Fruit fly (Drosophila melanogaster) whole organism, embryonic: ENCODE results near the gene CG33282.

Experiments
- B-H1 ChIP-seq: fragments of 200-800 bp; sonication (Bioruptor generic); IDR thresholded peaks from 3 replicates; pipeline ENCODE4 v1.3.6; 2022; ENCODE audit warnings: missing biosample characterization, missing genetic modification characterization
- CG10147 ChIP-seq: fragments of 200-800 bp; sonication (Bioruptor generic); optimal IDR thresholded peaks from 2 replicates; lab custom pipeline; 2019; ENCODE audit warnings: missing biosample characterization, mild to moderate bottlenecking, missing genetic modification characterization, moderate library complexity
- CG10209 ChIP-seq: fragments of 200-800 bp; sonication (Bioruptor generic); optimal IDR thresholded peaks from 3 replicates; lab custom pipeline; 2017; ENCODE audit warnings: missing biosample characterization, mild to moderate bottlenecking, missing genetic modification characterization, missing genetic modification reagents
- CG10654 ChIP-seq: fragments of 200-800 bp; sonication (Bioruptor generic); optimal IDR thresholded peaks from 2 replicates; lab custom pipeline; 2016; ENCODE audit warnings: missing biosample characterization, missing genetic modification characterization
- CG11504 ChIP-seq: fragments of 200-800 bp; sonication (Bioruptor generic); optimal IDR thresholded peaks from 3 replicates; lab custom pipeline; 2019; ENCODE audit warnings: missing biosample characterization, mild to moderate bottlenecking, missing genetic modification characterization, moderate library complexity
- CG12744 ChIP-seq: fragments of 200-800 bp; sonication (Bioruptor generic); optimal IDR thresholded peaks from 2 replicates; lab custom pipeline; 2016; ENCODE audit warnings: missing biosample characterization, missing genetic modification characterization
- CG13287 ChIP-seq: fragments of 200-800 bp; sonication (Bioruptor generic); IDR thresholded peaks from 2 replicates; pipeline ENCODE4 v1.3.6; 2022; ENCODE audit warnings: missing biosample characterization, missing genetic modification characterization; ENCODE audit not compliant: partially characterized antibody
- CG14014 ChIP-seq: fragments of 200-800 bp; sonication (Bioruptor generic); IDR thresholded peaks from 2 replicates; pipeline ENCODE4 v1.3.6; 2022; ENCODE audit warnings: missing biosample characterization, missing genetic modification characterization
- CG15011 ChIP-seq: fragments of 200-800 bp; sonication (Bioruptor generic); optimal IDR thresholded peaks from 3 replicates; lab custom pipeline; 2018; ENCODE audit warnings: missing biosample characterization, mild to moderate bottlenecking, missing genetic modification characterization
- CG1647 ChIP-seq: fragments of 200-800 bp; sonication (Bioruptor generic); optimal IDR thresholded peaks from 3 replicates; lab custom pipeline; 2016; ENCODE audit warnings: missing biosample characterization, missing genetic modification characterization
- CG17385 ChIP-seq: fragments of 200-800 bp; sonication (Bioruptor generic); optimal IDR thresholded peaks from 3 replicates; lab custom pipeline; 2018; ENCODE audit warnings: missing biosample characterization, mild to moderate bottlenecking, missing genetic modification characterization
- CG2889 ChIP-seq: fragments of 200-800 bp; sonication (Bioruptor generic); IDR thresholded peaks from 3 replicates; pipeline ENCODE4 v1.3.6; 2022; ENCODE audit warnings: missing biosample characterization, missing genetic modification characterization
- CG31365 ChIP-seq: fragments of 200-800 bp; sonication (Bioruptor generic); optimal IDR thresholded peaks from 2 replicates; lab custom pipeline; 2018; ENCODE audit warnings: missing biosample characterization, mild to moderate bottlenecking, missing genetic modification characterization
- CG33557 ChIP-seq: fragments of 200-800 bp; sonication (Bioruptor generic); optimal IDR thresholded peaks from 2 replicates; lab custom pipeline; 2019; ENCODE audit warnings: missing biosample characterization, mild to moderate bottlenecking, missing genetic modification characterization, moderate library complexity
- CG3838 ChIP-seq: fragments of 200-800 bp; sonication (Bioruptor generic); optimal IDR thresholded peaks from 3 replicates; lab custom pipeline; 2016; ENCODE audit warnings: missing biosample characterization, missing genetic modification characterization
- CG6175 ChIP-seq: fragments of 200-800 bp; sonication (Bioruptor generic); IDR thresholded peaks from 3 replicates; pipeline ENCODE4 v1.3.6; 2022; ENCODE audit warnings: missing biosample characterization, missing genetic modification characterization
- CG6854 ChIP-seq: fragments of 200-800 bp; sonication (Bioruptor generic); optimal IDR thresholded peaks from 3 replicates; lab custom pipeline; 2017; ENCODE audit warnings: missing biosample characterization, mild to moderate bottlenecking, missing genetic modification characterization
- CG7357 ChIP-seq: fragments of 200-800 bp; sonication (Bioruptor generic); IDR thresholded peaks from 3 replicates; pipeline ENCODE4 v1.3.6; 2022; ENCODE audit warnings: missing biosample characterization, missing genetic modification characterization
- CG7372 ChIP-seq: fragments of 200-800 bp; sonication (Bioruptor generic); IDR thresholded peaks from 2 replicates; pipeline ENCODE4 v1.3.6; 2022; ENCODE audit warnings: missing biosample characterization, missing genetic modification characterization
- CG7928 ChIP-seq: fragments of 200-800 bp; sonication (Bioruptor generic); optimal IDR thresholded peaks from 2 replicates; lab custom pipeline; 2017; ENCODE audit warnings: missing biosample characterization, mild to moderate bottlenecking, missing genetic modification characterization
- CG8290 ChIP-seq, 3 experiments: fragments of 200-800 bp; sonication (Bioruptor generic); optimal IDR thresholded peaks; 2 replicates each; lab custom pipeline; 2016 to 2019; ENCODE audit warnings: missing biosample characterization in 3 of 3, missing genetic modification characterization in 3 of 3, mild to moderate bottlenecking in 2 of 3, moderate library complexity in 1 of 3
- CG8478 ChIP-seq: fragments of >200 bp; optimal IDR thresholded peaks from 2 replicates; lab custom pipeline; 2018
- CG9876 ChIP-seq: fragments of 200-800 bp; sonication (Bioruptor generic); optimal IDR thresholded peaks from 2 replicates; lab custom pipeline; 2016; ENCODE audit warnings: missing biosample characterization, missing genetic modification characterization
- Chrac-16 ChIP-seq: fragments of 200-800 bp; sonication (Bioruptor generic); optimal IDR thresholded peaks from 3 replicates; lab custom pipeline; 2016; ENCODE audit warnings: missing biosample characterization, missing genetic modification characterization
- CkIIα-i1 ChIP-seq: fragments of 200-800 bp; sonication (Bioruptor generic); IDR thresholded peaks from 2 replicates; pipeline ENCODE4 v1.3.6; 2022; ENCODE audit warnings: missing biosample characterization, missing genetic modification characterization
- Dfd ChIP-seq, 2 experiments: fragments of >200 bp; optimal IDR thresholded peaks; 2 replicates each; lab custom pipeline; 2017; ENCODE audit warnings: missing biosample characterization in 2 of 2, missing genetic modification characterization in 2 of 2
- Ets97D ChIP-seq: fragments of 200-800 bp; sonication (Bioruptor generic); optimal IDR thresholded peaks from 3 replicates; lab custom pipeline; 2016; ENCODE audit warnings: missing biosample characterization, missing genetic modification characterization
- HLH3B ChIP-seq: fragments of 200-800 bp; sonication (Bioruptor generic); IDR thresholded peaks from 2 replicates; pipeline ENCODE4 v1.3.6; 2022; ENCODE audit warnings: missing biosample characterization, missing genetic modification characterization
- HLH54F ChIP-seq: fragments of 200-800 bp; sonication (Bioruptor generic); optimal IDR thresholded peaks from 3 replicates; lab custom pipeline; 2016; ENCODE audit warnings: missing biosample characterization, missing genetic modification characterization
- NfI ChIP-seq: fragments of 200-800 bp; sonication (Bioruptor generic); optimal IDR thresholded peaks from 3 replicates; lab custom pipeline; 2018; ENCODE audit warnings: missing biosample characterization, mild to moderate bottlenecking, missing genetic modification characterization, moderate library complexity
- Pdp1 ChIP-seq, 2 experiments: fragments of 200-800 bp; sonication (Bioruptor generic); optimal IDR thresholded peaks; 3 replicates each; lab custom pipeline; 2016; ENCODE audit warnings: missing biosample characterization in 2 of 2, missing genetic modification characterization in 2 of 2, mild to moderate bottlenecking in 1 of 2, moderate library complexity in 1 of 2
- ara ChIP-seq: fragments of 200-800 bp; sonication (Bioruptor generic); IDR thresholded peaks from 2 replicates; pipeline ENCODE4 v1.3.6; 2022; ENCODE audit warnings: missing biosample characterization, missing genetic modification characterization
- cad ChIP-seq: fragments of >200 bp; optimal IDR thresholded peaks from 2 replicates; lab custom pipeline; 2017; ENCODE audit warnings: missing biosample characterization, missing genetic modification characterization
- caup ChIP-seq: fragments of 200-800 bp; sonication (Bioruptor generic); optimal IDR thresholded peaks from 3 replicates; lab custom pipeline; 2017; ENCODE audit warnings: missing biosample characterization, mild to moderate bottlenecking, missing genetic modification characterization, moderate library complexity; ENCODE audit not compliant: severe bottlenecking
- croc ChIP-seq: fragments of 200-800 bp; sonication (Bioruptor generic); conservative IDR thresholded peaks from 3 replicates; pipeline ENCODE4 v1.3.6; 2022; ENCODE audit warnings: missing biosample characterization, missing genetic modification characterization
- ems ChIP-seq: fragments of 200-800 bp; sonication (Bioruptor generic); optimal IDR thresholded peaks from 3 replicates; lab custom pipeline; 2016; ENCODE audit warnings: missing biosample characterization, missing genetic modification characterization
- gfzf ChIP-seq: fragments of 200-800 bp; sonication (Bioruptor generic); optimal IDR thresholded peaks from 2 replicates; lab custom pipeline; 2016; ENCODE audit warnings: missing biosample characterization, mild to moderate bottlenecking, missing genetic modification characterization, moderate library complexity
- gsb-n ChIP-seq: fragments of 200-800 bp; sonication (Bioruptor generic); optimal IDR thresholded peaks from 3 replicates; lab custom pipeline; 2018; ENCODE audit warnings: missing biosample characterization, mild to moderate bottlenecking, missing genetic modification characterization
- kah ChIP-seq: fragments of 200-800 bp; sonication (Bioruptor generic); optimal IDR thresholded peaks from 2 replicates; lab custom pipeline; 2018; ENCODE audit warnings: missing biosample characterization, mild to moderate bottlenecking, missing genetic modification characterization
- kni ChIP-seq: fragments of 200-800 bp; sonication (Bioruptor generic); optimal IDR thresholded peaks from 3 replicates; lab custom pipeline; 2017; ENCODE audit warnings: mild to moderate bottlenecking, missing biosample characterization, missing genetic modification reagents, missing genetic modification characterization
- odd ChIP-seq: fragments of 200-800 bp; sonication (Bioruptor generic); optimal IDR thresholded peaks from 2 replicates; lab custom pipeline; 2017; ENCODE audit warnings: missing biosample characterization, mild to moderate bottlenecking, missing genetic modification characterization
- pb ChIP-seq: fragments of 200-800 bp; sonication (Bioruptor generic); optimal IDR thresholded peaks from 3 replicates; lab custom pipeline; 2016; ENCODE audit warnings: missing biosample characterization, missing genetic modification characterization
- prd ChIP-seq, 3 experiments: fragments of >200 bp in 2 of 3; fragments of 200-800 bp in 1 of 3; sonication (Bioruptor generic) in 1 of 3; optimal IDR thresholded peaks in 2 of 3; IDR thresholded peaks in 1 of 3; 2 replicates in 2 of 3; 3 replicates in 1 of 3; pipeline versions ENCODE4 v1.3.6 to Lab custom; 2017 to 2022; ENCODE audit warnings: missing biosample characterization in 1 of 3, missing genetic modification characterization in 1 of 3
- ro ChIP-seq: fragments of 200-800 bp; sonication (Bioruptor generic); IDR thresholded peaks from 2 replicates; pipeline ENCODE4 v1.3.6; 2022; ENCODE audit warnings: missing biosample characterization, missing genetic modification characterization
- row ChIP-seq: fragments of 200-800 bp; sonication (Bioruptor generic); IDR thresholded peaks from 3 replicates; pipeline ENCODE4 v1.3.6; 2022; ENCODE audit warnings: missing biosample characterization, missing genetic modification characterization
- sr ChIP-seq: fragments of 200-800 bp; sonication (Bioruptor generic); IDR thresholded peaks from 3 replicates; pipeline ENCODE4 v1.3.6; 2022; ENCODE audit warnings: missing biosample characterization, missing genetic modification characterization
- tap ChIP-seq: fragments of 200-800 bp; optimal IDR thresholded peaks from 3 replicates; lab custom pipeline; 2019; ENCODE audit warnings: missing biosample characterization, mild to moderate bottlenecking, missing genetic modification characterization, moderate library complexity
- tio ChIP-seq: fragments of 200-800 bp; sonication (Bioruptor generic); optimal IDR thresholded peaks from 2 replicates; lab custom pipeline; 2017; ENCODE audit warnings: missing biosample characterization, missing genetic modification characterization, inconsistent platforms
- tx ChIP-seq: fragments of 200-800 bp; sonication (Bioruptor generic); optimal IDR thresholded peaks from 2 replicates; lab custom pipeline; 2016; ENCODE audit warnings: missing biosample characterization, missing genetic modification characterization
- vfl ChIP-seq: fragments of 200-800 bp; sonication (Bioruptor generic); optimal IDR thresholded peaks from 2 replicates; lab custom pipeline; 2016; ENCODE audit warnings: missing biosample characterization, missing genetic modification characterization
- wor ChIP-seq: fragments of 200-800 bp; sonication (Bioruptor generic); IDR thresholded peaks from 2 replicates; pipeline ENCODE4 v1.3.6; 2022; ENCODE audit warnings: missing biosample characterization, missing genetic modification characterization

Gene CG33282

dm6 chr2L:3319731-3320295, 7.9 kb upstream of the CG33282 start, which contains the start of the genes Fign and CG8837 (continued):
- no peak for TF ChIP-seq CG10147 (GFP tag; lab: Kevin White, UChicago)
- TF ChIP-seq CG2889 (GFP tag; lab: Robert Waterston, UW), result no peak
- no peak for TF ChIP-seq CG1647
- TF ChIP-seq CG7372, result no peak
- TF ChIP-seq row (GFP tag; lab: Robert Waterston, UW), result no peak
- TF ChIP-seq CG7928 (GFP tag; lab: Kevin White, UChicago), result no peak
- no peak for TF ChIP-seq HLH3B (GFP tag; lab: Robert Waterston, UW)
- no peak for TF ChIP-seq CG11504 (tag; lab: Kevin White, UChicago)
- no peak for TF ChIP-seq kni
- TF ChIP-seq ro (GFP tag; lab: Robert Waterston, UW), result no peak
- TF ChIP-seq CG10654 (GFP tag; lab: Kevin White, UChicago), result no peak
- TF ChIP-seq CG17385 (GFP tag; lab: Kevin White, UChicago), result no peak
- TF ChIP-seq CG3838 (GFP tag; lab: Kevin White, UChicago), result no peak
- no peak for TF ChIP-seq CG14014 (GFP tag; lab: Robert Waterston, UW)
- peak; percentile 87 for TF ChIP-seq CG13287 (GFP tag; lab: Robert Waterston, UW)
- TF ChIP-seq vfl (GFP tag; lab: Kevin White, UChicago), result no peak
- no peak for TF ChIP-seq kah (GFP tag; lab: Kevin White, UChicago)
- no peak for TF ChIP-seq ara (GFP tag; lab: Robert Waterston, UW)
- TF ChIP-seq gfzf, result peak; percentile 40
- no peak for TF ChIP-seq CG10209 (GFP tag; lab: Kevin White, UChicago)
- no peak for TF ChIP-seq CG9876 (GFP tag; lab: Kevin White, UChicago)
- no peak for TF ChIP-seq CG8290 (GFP tag; optimal IDR thresholded peaks at IDR 0.05; lab: Kevin White, UChicago)
- TF ChIP-seq CG8290 (tag; optimal IDR thresholded peaks at IDR 0.05; lab: Kevin White, UChicago), result no peak
- TF ChIP-seq Pdp1 (GFP tag; optimal IDR thresholded peaks at IDR 0.05; lab: Kevin White, UChicago), result no peak
- TF ChIP-seq CG6175, result no peak
- TF ChIP-seq tx (GFP tag; lab: Kevin White, UChicago), result no peak
- peak; percentile 43 for TF ChIP-seq Ets97D
- TF ChIP-seq CG8478 (lab: Kevin White, UChicago), result no peak
- TF ChIP-seq gsb-n, result no peak
- TF ChIP-seq cad, result no peak
- no peak for TF ChIP-seq croc (GFP tag; lab: Robert Waterston, UW)
- TF ChIP-seq tio (GFP tag; lab: Kevin White, UChicago), result no peak
- no peak for TF ChIP-seq CkIIα-i1 (GFP tag; lab: Robert Waterston, UW)
- TF ChIP-seq CG15011 (GFP tag; lab: Kevin White, UChicago), result no peak
- no peak for TF ChIP-seq prd (optimal IDR thresholded peaks at IDR 0.05; lab: Kevin White, UChicago)
- no peak for TF ChIP-seq prd (GFP tag; IDR thresholded peaks at IDR 0.05; lab: Robert Waterston, UW)
- no peak for TF ChIP-seq pb (GFP tag; lab: Kevin White, UChicago)
- no peak for TF ChIP-seq HLH54F (GFP tag; lab: Kevin White, UChicago)
- TF ChIP-seq wor, result no peak
- TF ChIP-seq CG31365 (tag; lab: Kevin White, UChicago), result no peak
- no peak for TF ChIP-seq CG33557 (GFP tag; lab: Kevin White, UChicago)
- TF ChIP-seq NfI (GFP tag; lab: Kevin White, UChicago), result no peak
- no peak for TF ChIP-seq Chrac-16 (GFP tag; lab: Kevin White, UChicago)
- no peak for TF ChIP-seq CG6854 (GFP tag; lab: Kevin White, UChicago)
- TF ChIP-seq sr (GFP tag; lab: Robert Waterston, UW), result no peak
- TF ChIP-seq tap (tag; lab: Kevin White, UChicago), result no peak
- no peak for TF ChIP-seq ems (GFP tag; lab: Kevin White, UChicago)
- no peak for TF ChIP-seq CG12744 (GFP tag; lab: Kevin White, UChicago)
- TF ChIP-seq CG7357, result peak; percentile 95
- TF ChIP-seq caup (GFP tag; lab: Kevin White, UChicago), result no peak
- TF ChIP-seq odd (GFP tag; lab: Kevin White, UChicago), result no peak
- TF ChIP-seq Dfd (GFP tag; optimal IDR thresholded peaks at IDR 0.05; lab: Kevin White, UChicago), result peak in 1 of 2 experiments; percentile 41
- TF ChIP-seq B-H1, result no peak
